Worm (Caenorhabditis elegans): Measurements from ENCODE around the gene Y9C12A.1.

Gene Y9C12A.1

DNA sequence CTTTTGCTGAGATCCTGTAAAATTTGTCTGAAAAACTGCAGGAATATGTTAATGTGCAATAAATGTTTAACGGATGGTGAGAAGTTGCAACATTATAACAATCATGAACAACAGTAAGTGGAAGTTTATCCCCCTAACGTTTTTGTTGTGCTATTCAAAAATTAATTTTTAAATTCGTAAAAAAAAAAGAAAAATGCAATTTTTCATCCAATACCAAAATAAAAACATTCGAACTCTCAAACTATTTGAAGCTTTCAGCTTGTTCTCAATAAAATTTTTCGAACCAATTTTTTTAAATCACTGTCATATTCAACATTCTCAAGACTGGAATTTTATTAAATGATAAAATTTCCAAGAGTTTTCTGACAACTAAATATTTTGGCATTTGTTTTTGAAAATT is 9.0 kb upstream of the Y9C12A.1 start, which contains the start of gene ncam-1:
Gene ncam-1, plus strand, starts transcription at position 301 of the 400 bp plus-strand sequence.
- TF ChIP-seq hmbx-1 (tag; optimal IDR thresholded peaks at IDR 0.05) (no peak), ceh-36 (tag; optimal IDR thresholded peaks at IDR 0.05) (no peak), scrt-1 (GFP tag; IDR thresholded peaks at IDR 0.05) (no peak), tra-4 (tag; optimal IDR thresholded peaks at IDR 0.05) (no peak), hnd-1 (tag; optimal IDR thresholded peaks at IDR 0.05) (no peak), ets-7 (tag; optimal IDR thresholded peaks at IDR 0.05) (no peak), pes-1 (GFP tag; IDR thresholded peaks at IDR 0.05) (no peak), ceh-13 (GFP tag; optimal IDR thresholded peaks at IDR 0.05) (no peak), sea-1 (GFP tag; conservative IDR thresholded peaks at IDR 0.05) (no peak)

DNA sequence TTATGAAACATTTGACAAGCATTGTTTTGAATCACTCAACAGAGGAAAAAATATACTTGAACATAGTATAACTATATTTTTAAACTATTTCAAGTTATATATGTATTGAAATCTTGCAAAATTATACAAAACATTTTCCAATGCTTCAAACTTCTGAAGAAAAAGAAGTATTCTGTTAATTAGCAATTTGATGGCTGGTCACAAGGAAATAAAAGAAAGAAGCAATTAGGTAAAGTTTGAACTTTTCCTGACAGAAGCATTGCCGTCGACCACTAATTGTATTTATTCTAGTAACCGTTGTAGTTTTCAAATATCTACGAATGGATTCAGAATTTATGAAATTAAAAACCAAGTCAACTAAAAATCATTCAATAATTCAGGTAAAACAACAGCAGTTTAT is 6.0 kb upstream of the Y9C12A.1 start:
- TF ChIP-seq tbx-37 (GFP tag; conservative IDR thresholded peaks at IDR 0.05) (no peak), F13C5.2 (tag; optimal IDR thresholded peaks at IDR 0.05) (no peak), pes-1 (GFP tag; IDR thresholded peaks at IDR 0.05) (no peak), sea-1 (GFP tag; conservative IDR thresholded peaks at IDR 0.05) (no peak), hnd-1 (tag; optimal IDR thresholded peaks at IDR 0.05) (no peak), ceh-13 (GFP tag; optimal IDR thresholded peaks at IDR 0.05) (no peak), tra-4 (tag; optimal IDR thresholded peaks at IDR 0.05) (no peak), tbx-11 (GFP tag; IDR thresholded peaks at IDR 0.05) (no peak), scrt-1 (GFP tag; IDR thresholded peaks at IDR 0.05) (no peak), ceh-36 (tag; optimal IDR thresholded peaks at IDR 0.05) (no peak), hmbx-1 (tag; optimal IDR thresholded peaks at IDR 0.05) (no peak), aly-1 (tag; optimal IDR thresholded peaks at IDR 0.05) (no peak), ama-1 (optimal IDR thresholded peaks at IDR 0.05) (no peak), ets-7 (tag; optimal IDR thresholded peaks at IDR 0.05) (no peak), B0310.2 (tag; optimal IDR thresholded peaks at IDR 0.05) (no peak), flt-1 (GFP tag; IDR thresholded peaks at IDR 0.05) (no peak), hmg-4 (GFP tag; optimal IDR thresholded peaks at IDR 0.05) (no peak)

DNA sequence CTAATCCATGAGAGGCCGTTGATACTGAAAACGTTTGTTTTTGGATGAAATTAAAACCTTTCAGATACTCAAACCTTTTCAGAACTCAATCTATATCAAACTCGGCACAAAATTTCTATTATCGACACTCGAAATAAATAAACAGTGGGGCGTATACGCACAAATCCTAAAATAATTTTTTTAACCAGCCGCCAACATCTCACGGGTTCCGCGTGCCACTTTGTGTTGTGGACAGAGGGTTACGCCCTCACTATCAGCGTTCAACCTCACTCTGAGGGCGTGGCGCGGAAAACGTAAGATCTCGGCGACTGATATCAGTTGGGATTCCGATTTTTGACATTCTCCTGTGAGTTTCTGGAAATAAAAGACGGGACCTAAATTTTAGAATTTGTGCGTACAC is 1.2 kb downstream of the Y9C12A.1 start:
- TF ChIP-seq F13C5.2 (tag; optimal IDR thresholded peaks at IDR 0.05) (no peak), ama-1 (optimal IDR thresholded peaks at IDR 0.05) (no peak), ets-7 (tag; optimal IDR thresholded peaks at IDR 0.05) (no peak), hmg-4 (GFP tag; optimal IDR thresholded peaks at IDR 0.05) (no peak), ceh-13 (GFP tag; optimal IDR thresholded peaks at IDR 0.05) (no peak), B0310.2 (tag; optimal IDR thresholded peaks at IDR 0.05) (no peak)

DNA sequence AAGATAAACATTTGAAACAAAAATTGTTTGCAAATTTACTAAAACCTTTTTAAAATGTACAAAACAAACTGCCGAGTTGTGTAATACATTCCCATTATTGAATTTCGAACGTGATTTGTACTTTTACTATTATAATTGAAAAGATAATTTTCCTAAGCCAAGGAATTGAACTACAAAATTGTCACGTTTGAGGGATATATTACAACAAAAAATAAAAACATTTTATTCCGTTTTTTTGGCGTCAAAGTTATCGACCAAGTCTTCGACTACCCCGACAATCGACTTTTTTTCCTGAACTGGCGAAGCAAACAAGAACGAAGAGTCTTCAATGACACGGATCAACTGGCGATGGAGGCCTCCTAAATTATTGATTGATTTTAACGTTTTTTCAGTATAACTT is 1.7 kb downstream of the Y9C12A.1 start, which contains the start of gene T19D7.7:
Gene T19D7.7, minus strand, starts transcription at position 101 of the 400 bp plus-strand sequence.
- TF ChIP-seq ceh-36 (tag; optimal IDR thresholded peaks at IDR 0.05) (no peak), scrt-1 (GFP tag; IDR thresholded peaks at IDR 0.05) (no peak), flt-1 (GFP tag; IDR thresholded peaks at IDR 0.05) (no peak), F13C5.2 (tag; optimal IDR thresholded peaks at IDR 0.05) (no peak), hmg-4 (GFP tag; optimal IDR thresholded peaks at IDR 0.05) (no peak), hnd-1 (tag; optimal IDR thresholded peaks at IDR 0.05) (no peak), sea-1 (GFP tag; conservative IDR thresholded peaks at IDR 0.05) (no peak), tbx-11 (GFP tag; IDR thresholded peaks at IDR 0.05) (no peak), ama-1 (optimal IDR thresholded peaks at IDR 0.05) (no peak), tra-4 (tag; optimal IDR thresholded peaks at IDR 0.05) (no peak), ceh-13 (GFP tag; optimal IDR thresholded peaks at IDR 0.05) (no peak), hmbx-1 (tag; optimal IDR thresholded peaks at IDR 0.05) (no peak), aly-1 (tag; optimal IDR thresholded peaks at IDR 0.05) (no peak), B0310.2 (tag; optimal IDR thresholded peaks at IDR 0.05) (no peak)

DNA sequence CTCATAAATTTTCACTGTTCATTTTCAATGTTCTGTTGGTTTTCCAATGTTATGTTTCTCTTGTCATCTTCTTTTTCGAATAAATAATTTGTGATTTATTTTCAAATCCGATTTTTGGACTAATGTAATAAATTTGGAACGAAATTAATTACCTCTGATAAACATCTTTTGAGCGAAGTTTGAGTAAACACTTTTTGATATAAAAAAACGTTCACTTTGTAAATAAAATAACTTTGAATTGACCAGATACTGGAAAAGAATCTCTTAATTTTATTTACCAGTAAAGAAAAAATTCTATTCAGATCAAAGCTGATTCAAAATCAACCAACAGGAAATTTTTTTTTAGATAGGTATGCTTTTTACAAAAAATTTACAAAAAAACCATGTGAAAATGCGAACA is 10.8 kb downstream of the Y9C12A.1 start, which contains the start of gene lgc-32:
Gene lgc-32, plus strand, starts transcription at position 301 of the 400 bp plus-strand sequence.
- TF ChIP-seq F13C5.2 (tag; optimal IDR thresholded peaks at IDR 0.05) = no peak
- no peak for TF ChIP-seq hmg-4 (GFP tag; optimal IDR thresholded peaks at IDR 0.05)
- TF ChIP-seq ets-7 (tag; optimal IDR thresholded peaks at IDR 0.05) = no peak
- TF ChIP-seq pes-1 (GFP tag; IDR thresholded peaks at IDR 0.05) = no peak
- no peak for TF ChIP-seq tbx-11 (GFP tag; IDR thresholded peaks at IDR 0.05)
- TF ChIP-seq ama-1 (optimal IDR thresholded peaks at IDR 0.05) = no peak
- TF ChIP-seq sea-1 (GFP tag; conservative IDR thresholded peaks at IDR 0.05) = no peak
- no peak for TF ChIP-seq flt-1 (GFP tag; IDR thresholded peaks at IDR 0.05)
- no peak for TF ChIP-seq hmbx-1 (tag; optimal IDR thresholded peaks at IDR 0.05)

DNA sequence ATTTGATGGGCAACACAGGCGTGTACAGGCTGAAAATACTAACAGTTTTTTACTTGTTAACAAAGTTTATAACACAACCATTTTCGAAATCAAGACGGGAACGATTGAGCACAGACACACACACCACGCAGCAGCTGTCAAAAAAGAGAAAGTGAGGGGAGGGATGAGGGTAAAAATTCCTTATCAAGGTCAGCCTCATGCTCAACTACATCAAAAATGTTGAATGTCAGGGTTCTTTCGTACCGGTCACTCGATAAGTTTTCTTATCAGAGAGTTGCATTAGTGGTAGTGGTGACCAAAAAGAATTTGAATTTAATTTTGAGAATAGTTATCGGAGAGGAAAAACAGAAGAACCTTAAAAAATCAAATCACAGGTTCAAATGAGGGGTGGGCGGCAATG is 12.0 kb downstream of the Y9C12A.1 start, which contains the start of gene T19D7.6:
Gene T19D7.6, minus strand, starts transcription at position 198 of the 400 bp plus-strand sequence.
- TF ChIP-seq tbx-11 (GFP tag; IDR thresholded peaks at IDR 0.05) = no peak
- TF ChIP-seq ceh-13 (GFP tag; optimal IDR thresholded peaks at IDR 0.05) = no peak
- no peak for TF ChIP-seq pes-1 (GFP tag; IDR thresholded peaks at IDR 0.05)
- TF ChIP-seq sea-1 (GFP tag; conservative IDR thresholded peaks at IDR 0.05) = no peak
- no peak for TF ChIP-seq aly-1 (tag; optimal IDR thresholded peaks at IDR 0.05)
- no peak for TF ChIP-seq ama-1 (optimal IDR thresholded peaks at IDR 0.05)
- TF ChIP-seq B0310.2 (tag; optimal IDR thresholded peaks at IDR 0.05) = no peak
- TF ChIP-seq tbx-37 (GFP tag; conservative IDR thresholded peaks at IDR 0.05) = no peak
- no peak for TF ChIP-seq ceh-36 (tag; optimal IDR thresholded peaks at IDR 0.05)

DNA sequence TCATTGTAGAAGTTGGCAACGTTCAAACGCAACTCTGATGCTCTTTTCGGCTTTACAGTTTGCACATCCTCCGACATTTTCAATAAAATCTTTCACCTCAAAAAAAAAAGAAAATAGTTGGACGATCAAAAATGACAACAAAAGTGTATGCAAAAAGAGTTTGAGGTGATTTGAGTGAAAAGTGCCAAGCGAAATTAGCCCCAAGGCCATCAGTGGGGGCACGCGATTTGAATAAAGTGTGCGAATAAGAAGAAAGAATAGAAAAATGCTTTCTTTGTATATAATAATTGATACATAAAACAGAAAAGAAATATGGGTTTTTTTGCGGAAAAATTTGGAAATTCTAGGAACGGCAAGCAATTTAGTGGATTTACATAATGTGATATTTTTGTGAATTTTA is 16.5 kb downstream of the Y9C12A.1 start, which contains the start of gene T19D7.5:
Gene T19D7.5, minus strand, starts transcription at position 101 of the 400 bp plus-strand sequence.
- no peak for TF ChIP-seq B0310.2 (tag; optimal IDR thresholded peaks at IDR 0.05)

DNA sequence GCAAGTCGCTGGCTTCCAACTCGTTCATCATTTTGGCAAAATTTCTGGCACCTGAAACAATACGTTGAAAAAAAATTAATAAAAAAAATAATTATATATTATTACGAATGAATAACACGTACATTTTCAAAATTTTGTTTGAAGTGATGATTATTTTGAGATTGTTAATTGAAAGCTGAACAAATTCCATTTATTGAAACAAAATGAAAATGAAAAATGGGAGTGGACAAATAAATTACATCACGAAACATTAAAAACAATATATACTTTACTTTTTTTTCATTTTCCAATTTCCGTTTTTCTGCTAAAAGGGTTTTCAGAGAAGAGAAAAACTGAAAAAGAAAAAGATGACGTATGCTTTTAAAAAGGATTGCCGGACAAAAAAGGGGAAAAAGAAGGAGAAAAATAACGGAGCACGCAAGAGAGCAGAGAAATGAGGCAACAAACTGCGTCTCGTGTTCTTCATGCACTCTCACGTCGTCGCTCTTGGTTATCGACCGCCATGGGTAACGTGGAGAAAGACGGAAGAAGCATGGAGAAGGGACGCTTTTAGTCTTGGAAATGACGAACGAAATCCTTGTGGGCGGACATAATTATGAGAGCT is 20.8 kb downstream of the Y9C12A.1 start, which contains the start of gene rund-1:
Gene rund-1, minus strand, starts transcription at position 51 of the 604 bp plus-strand sequence.
- TF ChIP-seq ceh-36 (tag; optimal IDR thresholded peaks at IDR 0.05) (no peak), flt-1 (GFP tag; IDR thresholded peaks at IDR 0.05) (no peak), B0310.2 (tag; optimal IDR thresholded peaks at IDR 0.05) (no peak), ets-7 (tag; optimal IDR thresholded peaks at IDR 0.05) (no peak), F13C5.2 (tag; optimal IDR thresholded peaks at IDR 0.05) (peak; percentile 13)
